Worm (Caenorhabditis elegans) whole organism, L2 larva: Measurements from ENCODE around the gene nhr-53.

ENCODE experiments used
- alr-1 ChIP-seq: fragments of 150-350 bp; optimal IDR thresholded peaks from 2 replicates; lab custom pipeline; 2014; ENCODE audit warnings: missing biosample characterization, missing genetic modification characterization
- mab-5 ChIP-seq: fragments of 150-350 bp; optimal IDR thresholded peaks from 2 replicates; lab custom pipeline; 2014; ENCODE audit warnings: missing biosample characterization, missing genetic modification characterization
- sma-3 ChIP-seq: sonication (generic microtip); optimal IDR thresholded peaks from 2 replicates; lab custom pipeline; 2016; ENCODE audit warnings: missing genetic modification reagents, missing genetic modification characterization, missing compliant biosample characterization
- unc-62 ChIP-seq: fragments of 150-350 bp; optimal IDR thresholded peaks from 2 replicates; lab custom pipeline; 2014; ENCODE audit warnings: missing biosample characterization, missing genetic modification reagents, missing genetic modification characterization

DNA sequence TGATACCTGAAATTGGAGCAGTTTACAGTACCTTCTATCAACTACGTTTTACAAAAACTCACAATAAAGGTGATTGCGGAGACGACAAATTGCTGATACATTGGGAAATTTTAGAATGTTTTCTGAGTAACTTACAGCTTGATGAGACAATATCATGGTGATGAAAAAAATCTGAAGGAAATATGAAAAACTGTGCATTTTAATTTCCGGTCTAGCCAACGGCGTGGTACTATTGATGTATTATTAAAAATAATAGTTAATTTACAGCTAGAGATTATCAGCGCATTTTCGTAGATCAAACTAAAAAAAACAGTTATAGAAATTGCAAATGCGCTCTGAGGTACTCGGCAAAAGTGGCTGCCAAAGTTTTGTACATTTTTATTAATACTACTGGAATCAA is 4.1 kb downstream of the nhr-53 start, which contains the start of gene srx-29:
- TF ChIP-seq alr-1 (tag; lab: Kevin White, UChicago): no peak
- TF ChIP-seq sma-3 (GFP tag; lab: Kevin White, UChicago): no peak
- TF ChIP-seq mab-5 (tag; lab: Kevin White, UChicago): no peak
- TF ChIP-seq unc-62 (GFP tag; lab: Kevin White, UChicago): no peak
